Fruit fly (Drosophila melanogaster): Measurements from ENCODE around the gene Gr94a.
A peak's percentile ranks its signal among the peaks of the same experiment; 100 is the strongest.

Gr94a gene

DNA sequence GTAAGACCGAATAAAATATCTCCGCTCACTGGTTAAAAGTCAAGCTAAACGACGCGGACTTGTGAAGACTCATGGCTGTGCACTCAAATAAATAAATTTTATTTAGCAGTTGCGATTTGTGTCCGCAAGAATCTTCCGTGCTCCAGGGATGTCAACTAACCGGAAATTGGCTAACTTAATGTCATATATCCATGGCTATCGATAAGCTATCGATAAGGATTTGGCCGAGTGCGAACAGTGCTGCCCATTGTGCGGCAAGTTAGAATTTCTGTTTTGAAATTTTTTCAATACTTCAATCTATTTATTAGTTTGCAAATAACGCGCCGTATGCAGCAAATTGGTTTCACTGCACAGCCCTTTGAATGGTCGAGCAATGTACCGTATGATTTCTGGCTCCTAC lies 2.4 kb downstream of the Gr94a start, which contains the start of gene p53 (continued):
- no peak for TF ChIP-seq Xrp1 (GFP tag; IDR thresholded peaks at IDR 0.05)
- TF ChIP-seq caup (GFP tag; optimal IDR thresholded peaks at IDR 0.05; ENCODE audit: severe bottlenecking), result peak; percentile 91
- TF ChIP-seq unc-4 (GFP tag; IDR thresholded peaks at IDR 0.05; ENCODE audit: partially characterized antibody), result peak; percentile 76
- peak; percentile 54; the same call in 1 of the 2 replicates for TF ChIP-seq ara (GFP tag; IDR thresholded peaks at IDR 0.05)
- TF ChIP-seq gt (GFP tag; IDR thresholded peaks at IDR 0.05), result no peak
- peak; percentile 46 for TF ChIP-seq Oli (tag; optimal IDR thresholded peaks at IDR 0.05)
- TF ChIP-seq fu2 (GFP tag; optimal IDR thresholded peaks at IDR 0.05), result peak; percentile 60
- peak; percentile 67; the same call in 1 of the 2 replicates for TF ChIP-seq NFAT (GFP tag; IDR thresholded peaks at IDR 0.05)
- TF ChIP-seq CG9437 (GFP tag; optimal IDR thresholded peaks at IDR 0.05), result peak; percentile 66
- TF ChIP-seq Hr51 (GFP tag; optimal IDR thresholded peaks at IDR 0.05), result peak; percentile 49 to 61
- TF ChIP-seq CG10267 (tag; optimal IDR thresholded peaks at IDR 0.05), result peak; percentile 64
- TF ChIP-seq br (optimal IDR thresholded peaks at IDR 0.05), result no peak
- peak; percentile 30 for TF ChIP-seq Sox102F (GFP tag; optimal IDR thresholded peaks at IDR 0.05)
- no peak for TF ChIP-seq zf30C (GFP tag; optimal IDR thresholded peaks at IDR 0.05)
- TF ChIP-seq Eip74EF (GFP tag; optimal IDR thresholded peaks at IDR 0.05), result peak in 1 of 2 experiments; percentile 27
- no peak for TF ChIP-seq prd (optimal IDR thresholded peaks at IDR 0.05)
- peak; percentile 46; the same call in 2 of the 3 replicates for TF ChIP-seq prd (GFP tag; IDR thresholded peaks at IDR 0.05)
- peak; percentile 81 for TF ChIP-seq wek (GFP tag; optimal IDR thresholded peaks at IDR 0.05)
- TF ChIP-seq CG4820 (GFP tag; optimal IDR thresholded peaks at IDR 0.05), result peak; percentile 40
- TF ChIP-seq Atf3 (GFP tag; optimal IDR thresholded peaks at IDR 0.05), result peak; percentile 59
- TF ChIP-seq CG10979 (tag; optimal IDR thresholded peaks at IDR 0.05), result peak; percentile 49
- TF ChIP-seq CG1603 (tag; optimal IDR thresholded peaks at IDR 0.05), result no peak
- TF ChIP-seq exex (tag; optimal IDR thresholded peaks at IDR 0.05), result peak; percentile 32
- TF ChIP-seq Antp (GFP tag; optimal IDR thresholded peaks at IDR 0.05), result peak; percentile 13
- no peak for TF ChIP-seq dmrt99B (tag; optimal IDR thresholded peaks at IDR 0.05)
- TF ChIP-seq lilli (GFP tag; optimal IDR thresholded peaks at IDR 0.05), result peak; percentile 47
- TF ChIP-seq ems (GFP tag; optimal IDR thresholded peaks at IDR 0.05), result peak; percentile 66
- no peak for TF ChIP-seq CG1832 (GFP tag; optimal IDR thresholded peaks at IDR 0.05)
- TF ChIP-seq fd102C (GFP tag; optimal IDR thresholded peaks at IDR 0.05), result no peak
- TF ChIP-seq CG13296 (GFP tag; optimal IDR thresholded peaks at IDR 0.05), result peak; percentile 76
- peak; percentile 20 for TF ChIP-seq CG8944 (GFP tag; optimal IDR thresholded peaks at IDR 0.05)
- TF ChIP-seq CG11093 (GFP tag; IDR thresholded peaks at IDR 0.05), result no peak
- TF ChIP-seq Dek (tag; optimal IDR thresholded peaks at IDR 0.05), result peak; percentile 37
- peak; percentile 72 for TF ChIP-seq Scr (GFP tag; IDR thresholded peaks at IDR 0.05; ENCODE audit: partially characterized antibody)
- TF ChIP-seq CG32772 (GFP tag; IDR thresholded peaks at IDR 0.05), result peak; percentile 63; the same call in 1 of the 2 replicates
- peak; percentile 19 for TF ChIP-seq CG16815 (GFP tag; optimal IDR thresholded peaks at IDR 0.05)
- TF ChIP-seq gsb-n (tag; optimal IDR thresholded peaks at IDR 0.05), result peak; percentile 59
- no peak for TF ChIP-seq CG7357 (GFP tag; IDR thresholded peaks at IDR 0.05)
- peak; percentile 71 for TF ChIP-seq Side (GFP tag; optimal IDR thresholded peaks at IDR 0.05)
- TF ChIP-seq ken (GFP tag; IDR thresholded peaks at IDR 0.05), result peak; percentile 62; the same call in 2 of the 3 replicates
- peak; percentile 77 for TF ChIP-seq slbo (GFP tag; IDR thresholded peaks at IDR 0.05)
- peak; percentile 70 for TF ChIP-seq scrt (GFP tag; optimal IDR thresholded peaks at IDR 0.05)
- TF ChIP-seq CG33213 (GFP tag; optimal IDR thresholded peaks at IDR 0.05), result peak; percentile 88
- peak; percentile 84 for TF ChIP-seq CG7928 (GFP tag; optimal IDR thresholded peaks at IDR 0.05)
- no peak for TF ChIP-seq CG5953 (GFP tag; IDR thresholded peaks at IDR 0.05)
- TF ChIP-seq CG14710 (tag; optimal IDR thresholded peaks at IDR 0.05), result peak; percentile 73
- peak; percentile 70 for TF ChIP-seq trem (tag; optimal IDR thresholded peaks at IDR 0.05)
- no peak for TF ChIP-seq CG4404 (GFP tag; IDR thresholded peaks at IDR 0.05)
- TF ChIP-seq gcm (GFP tag; optimal IDR thresholded peaks at IDR 0.05), result peak; percentile 17
- peak; percentile 60; the same call in 1 of the 2 replicates for TF ChIP-seq sim (GFP tag; IDR thresholded peaks at IDR 0.05)

All from whole organism, embryonic.